Fruit fly (Drosophila melanogaster) whole organism, wandering third instar larva: ENCODE data around the gene D12.

Source experiments
- CrebA ChIP-seq: fragments of 200-800 bp; sonication (Bioruptor generic); optimal IDR thresholded peaks from 2 replicates; lab custom pipeline; 2016; ENCODE audit warnings: missing biosample characterization, mild to moderate bottlenecking, missing genetic modification characterization, borderline replicate concordance
- Dfd ChIP-seq: fragments of >200 bp; optimal IDR thresholded peaks from 2 replicates; lab custom pipeline; 2017; ENCODE audit warnings: missing biosample characterization, missing genetic modification characterization
- Jra ChIP-seq: sonication (Bioruptor generic); optimal IDR thresholded peaks from 2 replicates; lab custom pipeline; 2016; ENCODE audit warnings: missing biosample characterization, missing genetic modification characterization
- OdsH ChIP-seq: fragments of 200-800 bp; sonication (Bioruptor generic); optimal IDR thresholded peaks from 2 replicates; lab custom pipeline; 2016; ENCODE audit warnings: missing biosample characterization, mild to moderate bottlenecking, missing genetic modification characterization
- Vsx2 ChIP-seq: fragments of 200-300, 225-300 bp; sonication (Bioruptor generic); optimal IDR thresholded peaks from 2 replicates; lab custom pipeline; 2018; ENCODE audit warnings: missing biosample characterization, missing genetic modification characterization; ENCODE audit not compliant: partially characterized antibody
- br ChIP-seq: fragments of 200-800 bp; sonication (Bioruptor generic); optimal IDR thresholded peaks from 2 replicates; lab custom pipeline; 2016; ENCODE audit warnings: missing biosample characterization, missing genetic modification characterization
- dl ChIP-seq, 2 experiments: fragments of 175-275, 200-275 bp in 1 of 2; fragments of 200-275 bp in 1 of 2; sonication (Bioruptor generic); optimal IDR thresholded peaks; lab custom pipeline; 2018; ENCODE audit warnings: mild to moderate bottlenecking in 2 of 2, missing biosample characterization in 2 of 2, missing genetic modification characterization in 2 of 2, moderate library complexity in 2 of 2; ENCODE audit not compliant: partially characterized antibody in 2 of 2, insufficient read depth in 1 of 2
- dmrt93B ChIP-seq: fragments of 200-800 bp; sonication (Bioruptor generic); optimal IDR thresholded peaks from 2 replicates; lab custom pipeline; 2018; ENCODE audit warnings: missing biosample characterization, mild to moderate bottlenecking, missing genetic modification characterization
- dsf ChIP-seq: sonication (Bioruptor generic); optimal IDR thresholded peaks from 2 replicates; lab custom pipeline; 2016; ENCODE audit warnings: missing biosample characterization, missing genetic modification characterization, borderline replicate concordance
- fru ChIP-seq: fragments of 200-800 bp; sonication (Bioruptor generic); optimal IDR thresholded peaks from 3 replicates; lab custom pipeline; 2016; ENCODE audit warnings: missing biosample characterization, mild to moderate bottlenecking, missing genetic modification characterization
- h ChIP-seq: fragments of 200-800 bp; sonication (Bioruptor generic); optimal IDR thresholded peaks from 3 replicates; lab custom pipeline; 2016; ENCODE audit warnings: missing biosample characterization, mild to moderate bottlenecking, missing genetic modification characterization
- pan ChIP-seq: fragments of >200 bp; optimal IDR thresholded peaks from 2 replicates; lab custom pipeline; 2017
- sage ChIP-seq: fragments of 200-800 bp; sonication (Bioruptor generic); optimal IDR thresholded peaks from 2 replicates; lab custom pipeline; 2016; ENCODE audit warnings: missing biosample characterization, mild to moderate bottlenecking, missing genetic modification characterization
- usp ChIP-seq: fragments of >200 bp; optimal IDR thresholded peaks from 2 replicates; lab custom pipeline; 2017; ENCODE audit warnings: missing biosample characterization, missing genetic modification characterization

- TF ChIP-seq Vsx2 (GFP tag; lab: Kevin White, UChicago) (no peak), dl (GFP tag; optimal IDR thresholded peaks at IDR 0.05; lab: Kevin White, UChicago; ENCODE audit: insufficient read depth in 1 of 2, partially characterized antibody in 2 of 2) (no peak), fru (GFP tag; lab: Kevin White, UChicago) (no peak), OdsH (GFP tag; lab: Kevin White, UChicago) (no peak), Jra (GFP tag; lab: Kevin White, UChicago) (no peak), sage (GFP tag; lab: Kevin White, UChicago) (no peak), h (GFP tag; lab: Kevin White, UChicago) (no peak), dsf (GFP tag; lab: Kevin White, UChicago) (no peak), CrebA (GFP tag; lab: Kevin White, UChicago) (no peak), pan (lab: Kevin White, UChicago) (no peak), dmrt93B (GFP tag; lab: Kevin White, UChicago) (no peak), usp (no peak), br (GFP tag; lab: Kevin White, UChicago) (no peak), Dfd (GFP tag; lab: Kevin White, UChicago) (no peak)
Observed at dm6 chr2L:8384985-8385519, 52.1 kb downstream of the D12 start.
